Worm (Caenorhabditis elegans) whole organism, young adult: ENCODE results near the gene C49C3.4.

Experiments
- B0336.3 ChIP-seq: fragments of 200-800 bp; sonication (Bioruptor generic); IDR thresholded peaks from 2 replicates; pipeline ENCODE4 v1.3.6; 2022; ENCODE audit warnings: missing genetic modification characterization, missing compliant biosample characterization
- F22D6.2 ChIP-seq: sonication (generic microtip); optimal IDR thresholded peaks from 2 replicates; lab custom pipeline; 2016; ENCODE audit warnings: mild to moderate bottlenecking, missing genetic modification characterization, missing compliant biosample characterization
- F37B4.10 ChIP-seq: fragments of 200-800 bp; sonication (Bioruptor generic); IDR thresholded peaks from 2 replicates; pipeline ENCODE4 v1.3.6; 2022; ENCODE audit warnings: missing genetic modification characterization, missing compliant biosample characterization
- F55B11.4 ChIP-seq: sonication (generic microtip); optimal IDR thresholded peaks from 2 replicates; lab custom pipeline; 2016; ENCODE audit warnings: missing compliant biosample characterization, missing genetic modification characterization, borderline replicate concordance; ENCODE audit not compliant: insufficient read depth
- F57A8.1 ChIP-seq: fragments of 200-800 bp; sonication (Bioruptor generic); optimal IDR thresholded peaks from 2 replicates; lab custom pipeline; 2018; ENCODE audit warnings: mild to moderate bottlenecking, missing genetic modification characterization, moderate library complexity, missing compliant biosample characterization
- K11D2.4 ChIP-seq: fragments of 200-800 bp; sonication (Bioruptor generic); IDR thresholded peaks from 2 replicates; pipeline ENCODE4 v1.3.6; 2022; ENCODE audit warnings: missing genetic modification reagents, missing genetic modification characterization, missing compliant biosample characterization
- T07F8.4 ChIP-seq: sonication (generic microtip); optimal IDR thresholded peaks from 2 replicates; lab custom pipeline; 2016; ENCODE audit warnings: mild to moderate bottlenecking, missing genetic modification characterization, moderate library complexity, missing compliant biosample characterization
- Y56A3A.18 ChIP-seq: fragments of 200-800 bp; sonication (Bioruptor generic); IDR thresholded peaks from 2 replicates; pipeline ENCODE4 v1.3.6; 2022; ENCODE audit warnings: missing genetic modification reagents, missing genetic modification characterization, missing compliant biosample characterization
- Y95B8A.8 ChIP-seq: fragments of 200-800 bp; sonication (Bioruptor generic); IDR thresholded peaks from 2 replicates; pipeline ENCODE4 v1.3.6; 2022; ENCODE audit warnings: missing genetic modification reagents, missing genetic modification characterization, missing compliant biosample characterization
- akir-1 ChIP-seq: fragments of 200-800 bp; sonication (Bioruptor generic); optimal IDR thresholded peaks from 2 replicates; lab custom pipeline; 2018; ENCODE audit warnings: mild to moderate bottlenecking, missing genetic modification characterization, moderate library complexity, missing compliant biosample characterization
- aptf-3 ChIP-seq: fragments of 200-800 bp; sonication (Bioruptor generic); IDR thresholded peaks from 2 replicates; pipeline ENCODE4 v1.3.6; 2022; ENCODE audit warnings: missing genetic modification characterization, missing compliant biosample characterization
- atf-7 ChIP-seq: sonication (generic microtip); optimal IDR thresholded peaks from 2 replicates; lab custom pipeline; 2017; ENCODE audit warnings: mild to moderate bottlenecking, missing genetic modification characterization, missing compliant biosample characterization
- attf-5 ChIP-seq: fragments of 200-800 bp; sonication (Bioruptor generic); optimal IDR thresholded peaks from 2 replicates; lab custom pipeline; 2018; ENCODE audit warnings: mild to moderate bottlenecking, missing genetic modification characterization, missing compliant biosample characterization
- attf-6 ChIP-seq: fragments of 200-800 bp; sonication (Bioruptor generic); IDR thresholded peaks from 2 replicates; pipeline ENCODE4 v1.3.6; 2022; ENCODE audit warnings: missing genetic modification reagents, missing genetic modification characterization, missing compliant biosample characterization
- bed-1 ChIP-seq: fragments of 200-800 bp; sonication (Bioruptor generic); IDR thresholded peaks from 2 replicates; pipeline ENCODE4 v1.3.6; 2022; ENCODE audit warnings: missing genetic modification reagents, missing genetic modification characterization, missing compliant biosample characterization
- bed-2 ChIP-seq: fragments of 200-800 bp; sonication (Bioruptor generic); IDR thresholded peaks from 2 replicates; pipeline ENCODE4 v1.3.6; 2022; ENCODE audit warnings: missing genetic modification reagents, missing genetic modification characterization, missing compliant biosample characterization
- ceh-100 ChIP-seq: fragments of 200-800 bp; sonication (Bioruptor generic); IDR thresholded peaks from 2 replicates; pipeline ENCODE4 v1.3.6; 2022; ENCODE audit warnings: missing genetic modification reagents, missing genetic modification characterization, missing compliant biosample characterization
- ceh-79 ChIP-seq: sonication (generic microtip); optimal IDR thresholded peaks from 2 replicates; lab custom pipeline; 2017; ENCODE audit warnings: mild to moderate bottlenecking, missing genetic modification characterization, missing compliant biosample characterization
- ceh-91 ChIP-seq: fragments of 200-800 bp; sonication (Bioruptor generic); IDR thresholded peaks from 2 replicates; pipeline ENCODE4 v1.3.6; 2022; ENCODE audit warnings: missing genetic modification reagents, missing genetic modification characterization, missing compliant biosample characterization
- dpl-1 ChIP-seq: fragments of 150-350 bp; optimal IDR thresholded peaks from 2 replicates; lab custom pipeline; 2014; ENCODE audit warnings: missing biosample characterization, missing genetic modification reagents, missing genetic modification characterization
- ekl-4 ChIP-seq: fragments of 200-800 bp; sonication (Bioruptor generic); IDR thresholded peaks from 2 replicates; pipeline ENCODE4 v1.3.6; 2022; ENCODE audit warnings: missing genetic modification reagents, missing genetic modification characterization, missing compliant biosample characterization
- hlh-26 ChIP-seq: fragments of 200-800 bp; sonication (Bioruptor generic); conservative IDR thresholded peaks from 2 replicates; pipeline ENCODE4 v1.3.6; 2022; ENCODE audit warnings: missing genetic modification reagents, missing genetic modification characterization, missing compliant biosample characterization
- hmg-20 ChIP-seq: fragments of 200-800 bp; sonication (Bioruptor generic); IDR thresholded peaks from 2 replicates; pipeline ENCODE4 v1.3.6; 2022; ENCODE audit warnings: missing genetic modification reagents, missing genetic modification characterization, missing compliant biosample characterization
- hsf-1 ChIP-seq: fragments of 200-800 bp; sonication (Bioruptor generic); IDR thresholded peaks from 2 replicates; pipeline ENCODE4 v1.3.6; 2022; ENCODE audit warnings: missing genetic modification reagents, missing genetic modification characterization, missing compliant biosample characterization
- lin-54 ChIP-seq: fragments of 200-800 bp; sonication (Bioruptor generic); optimal IDR thresholded peaks from 2 replicates; lab custom pipeline; 2018; ENCODE audit warnings: mild to moderate bottlenecking, missing genetic modification characterization, missing compliant biosample characterization
- madf-10 ChIP-seq: sonication (generic microtip); optimal IDR thresholded peaks from 2 replicates; lab custom pipeline; 2016; ENCODE audit warnings: mild to moderate bottlenecking, missing genetic modification characterization, missing compliant biosample characterization
- madf-3 ChIP-seq: fragments of 200-800 bp; sonication (Bioruptor generic); IDR thresholded peaks from 2 replicates; pipeline ENCODE4 v1.3.6; 2022; ENCODE audit warnings: missing genetic modification reagents, missing genetic modification characterization, missing compliant biosample characterization
- madf-6 ChIP-seq: fragments of 200-800 bp; sonication (Bioruptor generic); IDR thresholded peaks from 2 replicates; pipeline ENCODE4 v1.3.6; 2022; ENCODE audit warnings: missing genetic modification reagents, missing genetic modification characterization, missing compliant biosample characterization
- mel-28 ChIP-seq: sonication (generic microtip); optimal IDR thresholded peaks from 2 replicates; lab custom pipeline; 2016; ENCODE audit warnings: borderline replicate concordance, mild to moderate bottlenecking, missing genetic modification characterization, missing compliant biosample characterization
- nhr-27 ChIP-seq: fragments of 200-800 bp; sonication (Bioruptor generic); optimal IDR thresholded peaks from 2 replicates; lab custom pipeline; 2018; ENCODE audit warnings: mild to moderate bottlenecking, missing genetic modification characterization, moderate library complexity, missing compliant biosample characterization
- nhr-80 ChIP-seq: sonication (generic microtip); optimal IDR thresholded peaks from 2 replicates; lab custom pipeline; 2016; ENCODE audit warnings: missing genetic modification characterization, missing compliant biosample characterization
- repo-1 ChIP-seq: sonication (generic microtip); optimal IDR thresholded peaks from 2 replicates; lab custom pipeline; 2017; ENCODE audit warnings: mild to moderate bottlenecking, missing genetic modification characterization, missing compliant biosample characterization
- rpc-1 ChIP-seq, 2 experiments: fragments of 150-350 bp in 1 of 2; sonication (generic microtip) in 1 of 2; optimal IDR thresholded peaks; 2 replicates each; lab custom pipeline; 2014 to 2018; ENCODE audit warnings: missing biosample characterization in 1 of 2, missing genetic modification characterization in 1 of 2, missing genetic modification reagents in 1 of 2, missing genotype in 1 of 2
- sdz-38 ChIP-seq: sonication (generic microtip); optimal IDR thresholded peaks from 2 replicates; lab custom pipeline; 2016; ENCODE audit warnings: missing genotype, missing genetic modification characterization, missing compliant biosample characterization
- sea-2 ChIP-seq: fragments of 200-800 bp; sonication (Bioruptor generic); IDR thresholded peaks from 2 replicates; pipeline ENCODE4 v1.3.6; 2022; ENCODE audit warnings: missing genetic modification characterization, missing compliant biosample characterization
- unc-130 ChIP-seq: sonication (generic microtip); optimal IDR thresholded peaks from 2 replicates; lab custom pipeline; 2016; ENCODE audit warnings: missing genetic modification reagents, missing genetic modification characterization, missing compliant biosample characterization
- unc-62 ChIP-seq: fragments of 150-350 bp; optimal IDR thresholded peaks from 2 replicates; lab custom pipeline; 2014; ENCODE audit warnings: missing biosample characterization, missing genetic modification reagents, missing genetic modification characterization
- ztf-18 ChIP-seq: sonication (generic microtip); optimal IDR thresholded peaks from 2 replicates; lab custom pipeline; 2016; ENCODE audit warnings: missing genotype, mild to moderate bottlenecking, missing genetic modification characterization, missing compliant biosample characterization
- ztf-25 ChIP-seq: fragments of 200-800 bp; sonication (Bioruptor generic); IDR thresholded peaks from 2 replicates; pipeline ENCODE4 v1.3.6; 2022; ENCODE audit warnings: missing genetic modification reagents, missing genetic modification characterization, missing compliant biosample characterization
- ztf-28 ChIP-seq: fragments of 200-800 bp; sonication (Bioruptor generic); IDR thresholded peaks from 2 replicates; pipeline ENCODE4 v1.3.6; 2022; ENCODE audit warnings: missing genetic modification reagents, missing genetic modification characterization, missing compliant biosample characterization

C49C3.4 gene

ce11 chrIV:17351586-17351985 is 31.0 kb downstream of the C49C3.4 start, which contains the start of gene clec-199 (continued):
- TF ChIP-seq attf-6 (GFP tag; lab: Robert Waterston, UW) (no peak), sea-2 (no peak), ztf-28 (GFP tag; lab: Robert Waterston, UW) (no peak), ztf-18 (no peak), ceh-91 (GFP tag; lab: Robert Waterston, UW) (no peak)

ce11 chrIV:17361143-17361542 is 40.5 kb downstream of the C49C3.4 start, which contains the start of gene clec-202:
Gene clec-202 (plus strand): TSS chrIV:17361443.
- TF ChIP-seq Y56A3A.18 (GFP tag; lab: Robert Waterston, UW) (no peak), madf-10 (tag; lab: Kevin White, UChicago) (no peak), hlh-26 (GFP tag; lab: Robert Waterston, UW) (no peak), attf-5 (no peak), akir-1 (GFP tag; lab: Kevin White, UChicago) (no peak), attf-6 (GFP tag; lab: Robert Waterston, UW) (no peak), F57A8.1 (no peak)

ce11 chrIV:17367294-17367693 is 46.7 kb downstream of the C49C3.4 start, which contains the start of gene zipt-17:
Gene zipt-17 (minus strand): TSS chrIV:17367394.
- TF ChIP-seq mel-28: no peak
- TF ChIP-seq rpc-1 (optimal IDR thresholded peaks at IDR 0.05; lab: Kevin White, UChicago): no peak
- TF ChIP-seq rpc-1 (tag; optimal IDR thresholded peaks at IDR 0.05; lab: Kevin White, UChicago): no peak
- no peak for TF ChIP-seq nhr-80 (tag; lab: Kevin White, UChicago)
- no peak for TF ChIP-seq nhr-27 (tag; lab: Kevin White, UChicago)
- TF ChIP-seq ztf-25 (GFP tag; lab: Robert Waterston, UW): no peak
- TF ChIP-seq unc-62 (GFP tag; lab: Kevin White, UChicago): no peak
- no peak for TF ChIP-seq hsf-1 (GFP tag; lab: Robert Waterston, UW)
- TF ChIP-seq sea-2: no peak
- no peak for TF ChIP-seq F22D6.2 (tag; lab: Kevin White, UChicago)
- TF ChIP-seq ceh-100 (GFP tag; lab: Robert Waterston, UW): no peak
- TF ChIP-seq madf-6 (GFP tag; lab: Robert Waterston, UW): no peak
- no peak for TF ChIP-seq attf-6 (GFP tag; lab: Robert Waterston, UW)
- no peak for TF ChIP-seq K11D2.4 (GFP tag; lab: Robert Waterston, UW)
- TF ChIP-seq repo-1 (tag; lab: Kevin White, UChicago): no peak
- no peak for TF ChIP-seq F37B4.10 (GFP tag; lab: Robert Waterston, UW)
- no peak for TF ChIP-seq atf-7 (tag; lab: Kevin White, UChicago)
- TF ChIP-seq aptf-3: no peak
- TF ChIP-seq ceh-79 (tag; lab: Kevin White, UChicago): no peak
- no peak for TF ChIP-seq bed-2 (GFP tag; lab: Robert Waterston, UW)
- TF ChIP-seq, all 124 proteins: peak for 0

ce11 chrIV:17368292-17368691 is 47.7 kb downstream of the C49C3.4 start, which contains the start of gene trh-1:
Gene trh-1 (plus strand): TSS chrIV:17368592.
- TF ChIP-seq akir-1 (GFP tag; lab: Kevin White, UChicago): no peak
- TF ChIP-seq T07F8.4 (tag; lab: Kevin White, UChicago): no peak
- TF ChIP-seq dpl-1 (GFP tag; lab: Kevin White, UChicago): no peak
- TF ChIP-seq bed-1 (GFP tag; lab: Robert Waterston, UW): no peak
- no peak for TF ChIP-seq Y95B8A.8
- no peak for TF ChIP-seq ekl-4 (GFP tag; lab: Robert Waterston, UW)
- TF ChIP-seq aptf-3: no peak
- TF ChIP-seq madf-3: no peak
- no peak for TF ChIP-seq sdz-38 (tag; lab: Kevin White, UChicago)
- no peak for TF ChIP-seq hmg-20 (GFP tag; lab: Robert Waterston, UW)
- no peak for TF ChIP-seq B0336.3 (GFP tag; lab: Robert Waterston, UW)
- no peak for TF ChIP-seq F55B11.4 (tag; lab: Kevin White, UChicago)
- no peak for TF ChIP-seq attf-5
- TF ChIP-seq lin-54 (GFP tag; lab: Kevin White, UChicago): no peak
- TF ChIP-seq unc-130 (GFP tag; lab: Kevin White, UChicago): no peak
